Worm (Caenorhabditis elegans) whole organism, mixed stage, embryonic: ENCODE data around the gene T27E7.4.

Experiments used
- bed-3 ChIP-seq: fragments of 200-800 bp; sonication (Bioruptor generic); optimal IDR thresholded peaks from 3 replicates; lab custom pipeline; 2018; ENCODE audit warnings: mild to moderate bottlenecking, missing genetic modification characterization, moderate library complexity, missing compliant biosample characterization
- blmp-1 ChIP-seq: fragments of 150-350 bp; optimal IDR thresholded peaks from 2 replicates; lab custom pipeline; 2014; ENCODE audit warnings: missing biosample characterization, missing genetic modification characterization
- ceh-83 ChIP-seq: fragments of 200-800 bp; sonication (Bioruptor generic); optimal IDR thresholded peaks from 2 replicates; lab custom pipeline; 2018; ENCODE audit warnings: mild to moderate bottlenecking, missing genetic modification characterization, missing compliant biosample characterization
- ces-1 ChIP-seq: fragments of 150-350 bp; optimal IDR thresholded peaks from 2 replicates; lab custom pipeline; 2014; ENCODE audit warnings: missing biosample characterization, missing genetic modification reagents, missing genetic modification characterization
- cnd-1 ChIP-seq: fragments of 200-800 bp; sonication (Bioruptor generic); optimal IDR thresholded peaks from 2 replicates; lab custom pipeline; 2018; ENCODE audit warnings: mild to moderate bottlenecking, missing genetic modification characterization, missing compliant biosample characterization
- elt-3 ChIP-seq: fragments of 150-350 bp; optimal IDR thresholded peaks from 2 replicates; lab custom pipeline; 2014; ENCODE audit warnings: missing biosample characterization, missing genetic modification characterization
- flh-1 ChIP-seq: fragments of 200-800 bp; sonication (Bioruptor generic); optimal IDR thresholded peaks from 2 replicates; lab custom pipeline; 2018; ENCODE audit warnings: mild to moderate bottlenecking, missing genetic modification characterization, moderate library complexity, missing compliant biosample characterization
- ham-2 ChIP-seq: fragments of 200-800 bp; sonication (Bioruptor generic); optimal IDR thresholded peaks from 2 replicates; lab custom pipeline; 2018; ENCODE audit warnings: mild to moderate bottlenecking, missing genetic modification characterization, missing compliant biosample characterization
- lin-13 ChIP-seq: fragments of 150-350 bp; optimal IDR thresholded peaks from 2 replicates; lab custom pipeline; 2014; ENCODE audit warnings: missing biosample characterization, missing genetic modification characterization
- lin-32 ChIP-seq: fragments of 200-800 bp; sonication (Bioruptor generic); optimal IDR thresholded peaks from 2 replicates; lab custom pipeline; 2018; ENCODE audit warnings: mild to moderate bottlenecking, missing genetic modification characterization, missing compliant biosample characterization
- lsy-2 ChIP-seq: fragments of 150-350 bp; optimal IDR thresholded peaks from 2 replicates; lab custom pipeline; 2014; ENCODE audit warnings: missing biosample characterization, missing genetic modification characterization
- mab-5 ChIP-seq: fragments of 150-350 bp; optimal IDR thresholded peaks from 2 replicates; lab custom pipeline; 2014; ENCODE audit warnings: missing biosample characterization, missing genetic modification characterization
- mls-2 ChIP-seq: sonication (generic microtip); optimal IDR thresholded peaks from 2 replicates; lab custom pipeline; 2016; ENCODE audit warnings: mild to moderate bottlenecking, missing genetic modification characterization, moderate library complexity, missing compliant biosample characterization
- nhr-12 ChIP-seq: fragments of 150-350 bp; optimal IDR thresholded peaks from 2 replicates; lab custom pipeline; 2014; ENCODE audit warnings: missing biosample characterization, missing genetic modification characterization
- nhr-2 ChIP-seq: fragments of 150-350 bp; optimal IDR thresholded peaks from 2 replicates; lab custom pipeline; 2014; ENCODE audit warnings: missing biosample characterization, missing genetic modification characterization
- nhr-76 ChIP-seq: sonication (generic microtip); optimal IDR thresholded peaks from 2 replicates; lab custom pipeline; 2017; ENCODE audit warnings: missing biosample characterization, missing genetic modification characterization
- pha-4 ChIP-seq: fragments of 150-350 bp; optimal IDR thresholded peaks from 2 replicates; lab custom pipeline; 2018; ENCODE audit warnings: missing biosample characterization, missing genetic modification reagents, missing genetic modification characterization
- sem-2 ChIP-seq: fragments of 200-800 bp; sonication (Bioruptor generic); optimal IDR thresholded peaks from 2 replicates; lab custom pipeline; 2018; ENCODE audit warnings: mild to moderate bottlenecking, missing genetic modification characterization, missing compliant biosample characterization
- snpc-4 ChIP-seq: fragments of 150-350 bp; optimal IDR thresholded peaks from 2 replicates; lab custom pipeline; 2014; ENCODE audit warnings: missing biosample characterization, missing genetic modification characterization
- sptf-1 ChIP-seq: sonication (generic microtip); optimal IDR thresholded peaks from 2 replicates; lab custom pipeline; 2017; ENCODE audit warnings: mild to moderate bottlenecking, missing genetic modification characterization, moderate library complexity, missing compliant biosample characterization
- unc-120 ChIP-seq: sonication (generic microtip); optimal IDR thresholded peaks from 2 replicates; lab custom pipeline; 2017; ENCODE audit warnings: missing genetic modification characterization, missing compliant biosample characterization; ENCODE audit not compliant: poor library complexity, severe bottlenecking
- unc-39 ChIP-seq: fragments of 150-350 bp; optimal IDR thresholded peaks from 2 replicates; lab custom pipeline; 2014; ENCODE audit warnings: missing biosample characterization, missing genetic modification characterization
- unc-62 ChIP-seq: fragments of 150-350 bp; optimal IDR thresholded peaks from 2 replicates; lab custom pipeline; 2014; ENCODE audit warnings: missing biosample characterization, missing genetic modification reagents, missing genetic modification characterization

The T27E7.4 gene

ce11 chrIV:14496494-14496893 lies 38.4 kb downstream of the T27E7.4 start:
- TF ChIP-seq blmp-1 (tag; lab: Kevin White, UChicago), result peak; percentile 36
- peak; percentile 43 for TF ChIP-seq sptf-1 (tag; lab: Kevin White, UChicago)
- TF ChIP-seq nhr-2 (tag; lab: Kevin White, UChicago), result no peak
- peak; percentile 23 for TF ChIP-seq pha-4
- peak; percentile 29 for TF ChIP-seq ces-1 (GFP tag; lab: Kevin White, UChicago)
- no peak for TF ChIP-seq unc-62 (GFP tag; lab: Kevin White, UChicago)
- peak; percentile 17 for TF ChIP-seq unc-120 (tag; lab: Kevin White, UChicago)
- TF ChIP-seq ham-2 (GFP tag; lab: Kevin White, UChicago), result peak; percentile 96
- peak; percentile 45 for TF ChIP-seq mls-2 (tag; lab: Kevin White, UChicago)
- no peak for TF ChIP-seq lsy-2

ce11 chrIV:14495474-14495873 lies 39.4 kb downstream of the T27E7.4 start:
- TF ChIP-seq flh-1 (GFP tag; lab: Kevin White, UChicago) (no peak), mab-5 (tag; lab: Kevin White, UChicago) (no peak), bed-3 (no peak), ceh-83 (no peak), snpc-4 (tag; lab: Kevin White, UChicago) (no peak), lsy-2 (no peak), mls-2 (tag; lab: Kevin White, UChicago) (no peak), nhr-76 (tag; lab: Kevin White, UChicago) (no peak), elt-3 (tag; lab: Kevin White, UChicago) (no peak), lin-32 (no peak), sem-2 (GFP tag; lab: Kevin White, UChicago) (no peak), unc-62 (GFP tag; lab: Kevin White, UChicago) (no peak), unc-39 (tag; lab: Kevin White, UChicago) (no peak), nhr-12 (tag; lab: Kevin White, UChicago) (no peak), lin-13 (no peak), cnd-1 (no peak), unc-120 (tag; lab: Kevin White, UChicago) (no peak), pha-4 (no peak)

ce11 chrIV:14491135-14491534 lies 43.7 kb downstream of the T27E7.4 start:
- TF ChIP-seq lin-32 (no peak), elt-3 (tag; lab: Kevin White, UChicago) (no peak), ces-1 (GFP tag; lab: Kevin White, UChicago) (no peak)
